Worm (Caenorhabditis elegans): Measurements from ENCODE around the gene Y41D4B.4.

DNA sequence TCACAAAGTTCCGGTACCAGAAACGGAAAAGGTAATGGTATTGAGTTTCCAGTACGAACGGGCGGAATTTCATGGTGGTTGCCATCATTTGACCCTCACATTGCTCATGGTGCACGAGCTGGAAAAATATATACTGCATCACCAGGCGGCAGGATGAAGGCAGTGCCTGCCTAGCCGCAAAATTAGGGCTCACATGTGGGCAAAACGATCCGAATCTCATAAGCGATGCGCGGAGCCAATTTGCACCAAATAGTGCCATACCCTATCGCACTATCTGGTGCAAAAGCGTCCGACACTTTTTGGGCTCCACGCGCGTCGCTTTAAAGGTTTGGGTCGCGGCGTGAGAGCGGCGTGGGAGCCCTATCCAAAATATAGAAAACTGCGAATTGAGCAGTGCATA lies 19.3 kb downstream of the Y41D4B.4 start:
- TF ChIP-seq W03F9.2 (tag; optimal IDR thresholded peaks at IDR 0.05), result no peak
- no peak for TF ChIP-seq him-1 (tag; optimal IDR thresholded peaks at IDR 0.05)

Data from whole organism, L4/young adult.